Fruit fly (Drosophila melanogaster) whole organism: ENCODE results near the gene CG15725.

Experiments
- CG8478 ChIP-seq: fragments of >200 bp; optimal IDR thresholded peaks from 2 replicates; lab custom pipeline; 2018; ENCODE audit warnings: inconsistent platforms
- EcR ChIP-seq, 2 experiments: fragments of >200 bp; optimal IDR thresholded peaks; 2 replicates each; lab custom pipeline; 2017; ENCODE audit warnings: missing biosample characterization in 2 of 2, missing genetic modification characterization in 2 of 2, missing genetic modification reagents in 2 of 2
- psq ChIP-seq: fragments of >200 bp; optimal IDR thresholded peaks from 2 replicates; lab custom pipeline; 2017

dm6 chrX:12665112-12665795 lies 40.4 kb upstream of the CG15725 start:
- no peak for TF ChIP-seq EcR (GFP tag; optimal IDR thresholded peaks at IDR 0.05; lab: Kevin White, UChicago)
- no peak for TF ChIP-seq psq (lab: Kevin White, UChicago)
- TF ChIP-seq CG8478, result peak; percentile 30
